Fruit fly (Drosophila melanogaster): ENCODE measurements around the gene Rbsn-5.

The Rbsn-5 gene

dm6 chr2L:8204996-8205567, 45.5 kb downstream of the Rbsn-5 start, which contains the start of gene SLC5A11:
Gene SLC5A11 (minus strand): TSS chr2L:8205132.
- TF ChIP-seq h (optimal IDR thresholded peaks at IDR 0.05) (no peak), psq (optimal IDR thresholded peaks at IDR 0.05) (no peak), insv (optimal IDR thresholded peaks at IDR 0.05) (no peak), ttk (optimal IDR thresholded peaks at IDR 0.05) (no peak), Myc (optimal IDR thresholded peaks at IDR 0.05) (no peak), Sin3A (optimal IDR thresholded peaks at IDR 0.05) (no peak)

- no peak for TF ChIP-seq Sin3A (optimal IDR thresholded peaks at IDR 0.05)
- TF ChIP-seq ttk (optimal IDR thresholded peaks at IDR 0.05) = no peak
- TF ChIP-seq Myc (optimal IDR thresholded peaks at IDR 0.05) = no peak
- no peak for TF ChIP-seq insv (optimal IDR thresholded peaks at IDR 0.05)
- TF ChIP-seq psq (optimal IDR thresholded peaks at IDR 0.05) = no peak
- TF ChIP-seq h (optimal IDR thresholded peaks at IDR 0.05) = no peak
Observed at dm6 chr2L:8205871-8206270, 46.2 kb downstream of the Rbsn-5 start, which contains the start of gene CG8419. Gene CG8419 (plus strand): TSS chr2L:8206171.

- no peak for TF ChIP-seq Sin3A (optimal IDR thresholded peaks at IDR 0.05)
- TF ChIP-seq ttk (optimal IDR thresholded peaks at IDR 0.05) = no peak
- no peak for TF ChIP-seq Myc (optimal IDR thresholded peaks at IDR 0.05)
- TF ChIP-seq psq (optimal IDR thresholded peaks at IDR 0.05) = no peak
Observed at dm6 chr2L:8209362-8209761, 49.7 kb downstream of the Rbsn-5 start.

dm6 chr2L:8210468-8210867, 50.8 kb downstream of the Rbsn-5 start:
- TF ChIP-seq psq (optimal IDR thresholded peaks at IDR 0.05) (no peak), h (optimal IDR thresholded peaks at IDR 0.05) (no peak), ttk (optimal IDR thresholded peaks at IDR 0.05) (no peak)

dm6 chr2L:8211070-8211469, 51.4 kb downstream of the Rbsn-5 start, which contains the start of gene Ssb-c31a:
Gene Ssb-c31a (plus strand): TSS chr2L:8211347.
- TF ChIP-seq insv (optimal IDR thresholded peaks at IDR 0.05) (no peak), h (optimal IDR thresholded peaks at IDR 0.05) (no peak), Sin3A (optimal IDR thresholded peaks at IDR 0.05) (no peak), ttk (optimal IDR thresholded peaks at IDR 0.05) (no peak), psq (optimal IDR thresholded peaks at IDR 0.05) (no peak), Myc (optimal IDR thresholded peaks at IDR 0.05) (no peak)

Data from Kc167 (cell line).